Fruit fly (Drosophila melanogaster): Measurements from ENCODE around the gene CG32269.

CG32269 gene

dm6 chr3L:3184104-3184503, 24.7 kb downstream of the CG32269 start, which contains the start of gene CG42494:
CG42494 (plus strand) TSS chr3L:3184404.
- TF ChIP-seq CG11294 (GFP tag; IDR thresholded peaks at IDR 0.05) (no peak), acj6 (GFP tag; optimal IDR thresholded peaks at IDR 0.05) (no peak), Sox102F (GFP tag; optimal IDR thresholded peaks at IDR 0.05) (no peak), esn (GFP tag; optimal IDR thresholded peaks at IDR 0.05) (no peak), vri (GFP tag; optimal IDR thresholded peaks at IDR 0.05) (no peak), CG11762 (GFP tag; optimal IDR thresholded peaks at IDR 0.05; ENCODE audit: insufficient read depth) (no peak), salr (GFP tag; optimal IDR thresholded peaks at IDR 0.05) (no peak)

- TF ChIP-seq spab (GFP tag; optimal IDR thresholded peaks at IDR 0.05) = peak; percentile 92
- TF ChIP-seq acj6 (GFP tag; optimal IDR thresholded peaks at IDR 0.05) = peak; percentile 89
- peak; percentile 95 for TF ChIP-seq Ets96B (tag; optimal IDR thresholded peaks at IDR 0.05)
- TF ChIP-seq CG4318 (GFP tag; optimal IDR thresholded peaks at IDR 0.05) = no peak
- peak; percentile 96 for TF ChIP-seq CG6163 (GFP tag; IDR thresholded peaks at IDR 0.05)
- TF ChIP-seq dac (GFP tag; optimal IDR thresholded peaks at IDR 0.05) = peak; percentile 35
- peak; percentile 93 for TF ChIP-seq cyc (GFP tag; optimal IDR thresholded peaks at IDR 0.05)
- TF ChIP-seq CG16779 (tag; optimal IDR thresholded peaks at IDR 0.05) = peak; percentile 82
- no peak for TF ChIP-seq svp (GFP tag)
- TF ChIP-seq CG32006 (GFP tag; optimal IDR thresholded peaks at IDR 0.05) = peak; percentile 85
- TF ChIP-seq Hr39 (GFP tag; optimal IDR thresholded peaks at IDR 0.05) = peak; percentile 95
- TF ChIP-seq CG8632 (GFP tag; optimal IDR thresholded peaks at IDR 0.05) = peak; percentile 90
- peak; percentile 89 for TF ChIP-seq CG6854 (GFP tag; optimal IDR thresholded peaks at IDR 0.05)
- peak; percentile 90 for TF ChIP-seq pdm3 (GFP tag; optimal IDR thresholded peaks at IDR 0.05)
- peak; percentile 85 for TF ChIP-seq fd59A (GFP tag; optimal IDR thresholded peaks at IDR 0.05)
- TF ChIP-seq CG15336 (GFP tag; IDR thresholded peaks at IDR 0.05) = peak; percentile 88
- TF ChIP-seq Eip78C (GFP tag) = peak; percentile 98
- TF ChIP-seq vri (GFP tag; optimal IDR thresholded peaks at IDR 0.05) = no peak
- peak; percentile 94 for TF ChIP-seq CG3919 (GFP tag; optimal IDR thresholded peaks at IDR 0.05)
- peak; percentile 95 for TF ChIP-seq eg (GFP tag; IDR thresholded peaks at IDR 0.05)
- peak; percentile 77 for TF ChIP-seq Sox15 (GFP tag; optimal IDR thresholded peaks at IDR 0.05)
- TF ChIP-seq Eip93F (GFP tag; optimal IDR thresholded peaks at IDR 0.05) = peak; percentile 86
- peak; percentile 91 for TF ChIP-seq CG31627 (GFP tag; optimal IDR thresholded peaks at IDR 0.05)
- peak; percentile 86 for TF ChIP-seq CG9139 (GFP tag; optimal IDR thresholded peaks at IDR 0.05)
- TF ChIP-seq Eip75B (GFP tag; optimal IDR thresholded peaks at IDR 0.05) = peak; percentile 96
- TF ChIP-seq CG11902 (GFP tag; optimal IDR thresholded peaks at IDR 0.05) = peak; percentile 83
- peak; percentile 78 for TF ChIP-seq CG11294 (GFP tag; IDR thresholded peaks at IDR 0.05)
- peak; percentile 93 for TF ChIP-seq Met (GFP tag; optimal IDR thresholded peaks at IDR 0.05)
- peak in 1 of 2 experiments; percentile 84 for TF ChIP-seq salr (GFP tag; optimal IDR thresholded peaks at IDR 0.05)
- TF ChIP-seq OdsH (GFP tag; optimal IDR thresholded peaks at IDR 0.05) = no peak
- TF ChIP-seq CG8119 (GFP tag; IDR thresholded peaks at IDR 0.05) = peak; percentile 84
- TF ChIP-seq CG6808 (GFP tag; optimal IDR thresholded peaks at IDR 0.05) = peak; percentile 91
- peak; percentile 85 for TF ChIP-seq CG8319 (GFP tag; optimal IDR thresholded peaks at IDR 0.05)
- TF ChIP-seq CG10669 (GFP tag; optimal IDR thresholded peaks at IDR 0.05) = peak; percentile 93
- TF ChIP-seq CG1621 (tag; optimal IDR thresholded peaks at IDR 0.05) = peak; percentile 92
- peak; percentile 93 for TF ChIP-seq Sox14 (GFP tag; optimal IDR thresholded peaks at IDR 0.05)
- peak; percentile 76 for TF ChIP-seq Blimp-1 (GFP tag; optimal IDR thresholded peaks at IDR 0.05)
- peak; percentile 94 for TF ChIP-seq topi (GFP tag; optimal IDR thresholded peaks at IDR 0.05)
- TF ChIP-seq net (GFP tag; optimal IDR thresholded peaks at IDR 0.05) = peak; percentile 87
- TF ChIP-seq esn (GFP tag; optimal IDR thresholded peaks at IDR 0.05) = peak; percentile 94
- peak; percentile 91 for TF ChIP-seq CG3032 (tag; optimal IDR thresholded peaks at IDR 0.05)
- TF ChIP-seq CG34406 (GFP tag; optimal IDR thresholded peaks at IDR 0.05) = peak; percentile 89
- TF ChIP-seq lz (GFP tag; optimal IDR thresholded peaks at IDR 0.05) = peak; percentile 93
- no peak for TF ChIP-seq achi (GFP tag; optimal IDR thresholded peaks at IDR 0.05)
- TF ChIP-seq CG7368 (GFP tag; optimal IDR thresholded peaks at IDR 0.05) = peak; percentile 88
- TF ChIP-seq fd85E (GFP tag; optimal IDR thresholded peaks at IDR 0.05) = peak; percentile 67
- TF ChIP-seq Hr4 (GFP tag; optimal IDR thresholded peaks at IDR 0.05) = peak; percentile 75
- TF ChIP-seq Smox (GFP tag; optimal IDR thresholded peaks at IDR 0.05) = no peak
These were observed 29.3 kb downstream of the CG32269 start for dm6 chr3L:3179474-3179873.

All from whole organism, prepupa.